Fruit fly (Drosophila melanogaster) whole organism, embryonic: ENCODE measurements around the gene dunk.

Experiments used
- ATbp ChIP-seq: fragments of 200-800 bp; sonication (Bioruptor generic); optimal IDR thresholded peaks from 2 replicates; lab custom pipeline; 2017; ENCODE audit warnings: missing biosample characterization, mild to moderate bottlenecking, missing genetic modification characterization, missing genetic modification reagents
- Ada2b ChIP-seq: fragments of 200-800 bp; sonication (Bioruptor generic); IDR thresholded peaks from 2 replicates; pipeline ENCODE4 v1.3.6; 2022; ENCODE audit warnings: missing biosample characterization, missing genetic modification characterization
- Asciz ChIP-seq: fragments of 200-800 bp; sonication (Bioruptor generic); optimal IDR thresholded peaks from 2 replicates; lab custom pipeline; 2017; ENCODE audit warnings: missing biosample characterization, mild to moderate bottlenecking, missing genetic modification characterization, missing genetic modification reagents
- Bdp1 ChIP-seq: fragments of 200-800 bp; sonication (Bioruptor generic); optimal IDR thresholded peaks from 3 replicates; lab custom pipeline; 2016; ENCODE audit warnings: missing biosample characterization, missing genetic modification characterization
- CG1024 ChIP-seq: fragments of 200-800 bp; sonication (Bioruptor generic); IDR thresholded peaks from 2 replicates; pipeline ENCODE4 v1.3.6; 2022; ENCODE audit warnings: missing biosample characterization, missing genetic modification characterization
- CG10565 ChIP-seq: fragments of 200-800 bp; sonication (Bioruptor generic); optimal IDR thresholded peaks from 3 replicates; lab custom pipeline; 2016; ENCODE audit warnings: missing biosample characterization, mild to moderate bottlenecking, missing genetic modification characterization
- CG10654 ChIP-seq: fragments of 200-800 bp; sonication (Bioruptor generic); optimal IDR thresholded peaks from 2 replicates; lab custom pipeline; 2016; ENCODE audit warnings: missing biosample characterization, missing genetic modification characterization
- CG12155 ChIP-seq: fragments of 200-800 bp; sonication (Bioruptor generic); optimal IDR thresholded peaks from 3 replicates; lab custom pipeline; 2016; ENCODE audit warnings: missing biosample characterization, missing genetic modification characterization
- CG12659 ChIP-seq: fragments of 200-800 bp; sonication (Bioruptor generic); optimal IDR thresholded peaks from 3 replicates; lab custom pipeline; 2017; ENCODE audit warnings: mild to moderate bottlenecking, missing biosample characterization, missing genetic modification reagents, missing genetic modification characterization
- CG14667 ChIP-seq: fragments of 200-800 bp; sonication (Bioruptor generic); IDR thresholded peaks from 2 replicates; pipeline ENCODE4 v1.3.6; 2022; ENCODE audit warnings: missing biosample characterization, missing genetic modification characterization
- CG14965 ChIP-seq: fragments of 200-800 bp; sonication (Bioruptor generic); optimal IDR thresholded peaks from 2 replicates; lab custom pipeline; 2016; ENCODE audit warnings: missing biosample characterization, missing genetic modification characterization, borderline replicate concordance
- CG16779 ChIP-seq: fragments of 200-800 bp; sonication (Bioruptor generic); IDR thresholded peaks from 2 replicates; pipeline ENCODE4 v1.3.6; 2022; ENCODE audit warnings: missing biosample characterization, missing genetic modification characterization
- CG17612 ChIP-seq: fragments of 200-800 bp; sonication (Bioruptor generic); IDR thresholded peaks from 2 replicates; pipeline ENCODE4 v1.3.6; 2022; ENCODE audit warnings: missing biosample characterization, missing genetic modification characterization
- CG3065 ChIP-seq: fragments of 200-800 bp; sonication (Bioruptor generic); optimal IDR thresholded peaks from 2 replicates; lab custom pipeline; 2016; ENCODE audit warnings: missing biosample characterization, missing genetic modification characterization
- CG6813 ChIP-seq: fragments of 200-800 bp; sonication (Bioruptor generic); optimal IDR thresholded peaks from 2 replicates; lab custom pipeline; 2017; ENCODE audit warnings: missing biosample characterization, missing genetic modification characterization, mild to moderate bottlenecking, moderate library complexity, missing genetic modification reagents
- CG8388 ChIP-seq: fragments of 200-800 bp; sonication (Bioruptor generic); optimal IDR thresholded peaks from 2 replicates; lab custom pipeline; 2019; ENCODE audit warnings: missing biosample characterization, mild to moderate bottlenecking, missing genetic modification characterization, moderate library complexity
- CG8478 ChIP-seq: fragments of >200 bp; optimal IDR thresholded peaks from 2 replicates; lab custom pipeline; 2018
- CG8765 ChIP-seq: fragments of 200-800 bp; sonication (Bioruptor generic); IDR thresholded peaks from 2 replicates; pipeline ENCODE4 v1.3.6; 2022; ENCODE audit warnings: missing biosample characterization, missing genetic modification characterization
- CG9215 ChIP-seq: fragments of 200-800 bp; sonication (Bioruptor generic); IDR thresholded peaks from 2 replicates; pipeline ENCODE4 v1.3.6; 2022; ENCODE audit warnings: missing biosample characterization, missing genetic modification characterization
- Dbx ChIP-seq: fragments of 200-800 bp; sonication (Bioruptor generic); IDR thresholded peaks from 3 replicates; pipeline ENCODE4 v1.3.6; 2022; ENCODE audit warnings: missing biosample characterization, missing genetic modification characterization
- GATAe ChIP-seq: fragments of 200-800 bp; sonication (Bioruptor generic); conservative IDR thresholded peaks from 2 replicates; pipeline ENCODE4 v1.3.6; 2022; ENCODE audit warnings: missing biosample characterization, missing genetic modification characterization
- HHEX ChIP-seq: fragments of 200-800 bp; sonication (Bioruptor generic); optimal IDR thresholded peaks from 3 replicates; lab custom pipeline; 2017; ENCODE audit warnings: missing biosample characterization, mild to moderate bottlenecking, missing genetic modification characterization, missing genetic modification reagents
- HLHmδ ChIP-seq: fragments of 200-800 bp; sonication (Bioruptor generic); optimal IDR thresholded peaks from 2 replicates; lab custom pipeline; 2018; ENCODE audit warnings: missing biosample characterization, mild to moderate bottlenecking, missing genetic modification characterization, moderate library complexity
- Hey ChIP-seq: fragments of 200-800 bp; sonication (Bioruptor generic); optimal IDR thresholded peaks from 3 replicates; lab custom pipeline; 2018; ENCODE audit warnings: missing biosample characterization, mild to moderate bottlenecking, missing genetic modification characterization
- Hmr ChIP-seq: fragments of 200-800 bp; sonication (Bioruptor generic); optimal IDR thresholded peaks from 3 replicates; lab custom pipeline; 2017; ENCODE audit warnings: mild to moderate bottlenecking, missing biosample characterization, missing genetic modification reagents, missing genetic modification characterization
- Hr39 ChIP-seq: fragments of >200 bp; optimal IDR thresholded peaks from 2 replicates; lab custom pipeline; 2017
- Hr78 ChIP-seq, 2 experiments: fragments of 200-800 bp in 1 of 2; fragments of >200 bp in 1 of 2; sonication (Bioruptor generic) in 1 of 2; optimal IDR thresholded peaks; 2 replicates each; lab custom pipeline; 2017 to 2019; ENCODE audit warnings: missing biosample characterization in 2 of 2, missing genetic modification characterization in 2 of 2, mild to moderate bottlenecking in 1 of 2, moderate library complexity in 1 of 2
- Jarid2 ChIP-seq: fragments of 200-800 bp; sonication (Bioruptor generic); optimal IDR thresholded peaks from 3 replicates; lab custom pipeline; 2017; ENCODE audit warnings: mild to moderate bottlenecking, missing biosample characterization, missing genetic modification reagents, missing genetic modification characterization
- Oaz ChIP-seq: fragments of 200-800 bp; sonication (Bioruptor generic); IDR thresholded peaks from 2 replicates; pipeline ENCODE4 v1.3.6; 2022; ENCODE audit warnings: missing biosample characterization, missing genetic modification characterization
- Opbp ChIP-seq: fragments of 200-800 bp; sonication (Bioruptor generic); IDR thresholded peaks from 3 replicates; pipeline ENCODE4 v1.3.6; 2022; ENCODE audit warnings: missing biosample characterization, missing genetic modification characterization; ENCODE audit not compliant: partially characterized antibody
- Vsx1 ChIP-seq: fragments of 200-800 bp; sonication (Bioruptor generic); optimal IDR thresholded peaks from 2 replicates; lab custom pipeline; 2017; ENCODE audit warnings: missing biosample characterization, mild to moderate bottlenecking, missing genetic modification characterization, missing genetic modification reagents
- YL-1 ChIP-seq: fragments of 200-800 bp; sonication (Bioruptor generic); optimal IDR thresholded peaks from 3 replicates; lab custom pipeline; 2017; ENCODE audit warnings: missing biosample characterization, mild to moderate bottlenecking, missing genetic modification characterization
- ara ChIP-seq: fragments of 200-800 bp; sonication (Bioruptor generic); IDR thresholded peaks from 2 replicates; pipeline ENCODE4 v1.3.6; 2022; ENCODE audit warnings: missing biosample characterization, missing genetic modification characterization
- bab2 ChIP-seq: fragments of 200-800 bp; sonication (Bioruptor generic); optimal IDR thresholded peaks from 2 replicates; lab custom pipeline; 2016; ENCODE audit warnings: missing biosample characterization, missing genetic modification characterization
- br ChIP-seq: fragments of >200 bp; optimal IDR thresholded peaks from 2 replicates; lab custom pipeline; 2017
- cad ChIP-seq: fragments of >200 bp; optimal IDR thresholded peaks from 2 replicates; lab custom pipeline; 2017; ENCODE audit warnings: missing biosample characterization, missing genetic modification characterization
- danr ChIP-seq: fragments of 200-800 bp; sonication (Bioruptor generic); IDR thresholded peaks from 2 replicates; pipeline ENCODE4 v1.3.6; 2022; ENCODE audit warnings: missing biosample characterization, missing genetic modification characterization
- dysf ChIP-seq: fragments of 200-800 bp; sonication (Bioruptor generic); IDR thresholded peaks from 3 replicates; pipeline ENCODE4 v1.3.6; 2022; ENCODE audit warnings: missing biosample characterization, missing genetic modification characterization
- ken ChIP-seq: fragments of 200-800 bp; sonication (Bioruptor generic); IDR thresholded peaks from 3 replicates; pipeline ENCODE4 v1.3.6; 2022; ENCODE audit warnings: missing biosample characterization, missing genetic modification characterization
- lab ChIP-seq: fragments of 200-800 bp; sonication (Bioruptor generic); optimal IDR thresholded peaks from 3 replicates; lab custom pipeline; 2017; ENCODE audit warnings: missing biosample characterization, missing genetic modification characterization, mild to moderate bottlenecking, moderate library complexity, missing genetic modification reagents
- lola ChIP-seq, 3 experiments: fragments of >200 bp in 2 of 3; fragments of 200-800 bp in 1 of 3; sonication (Bioruptor generic) in 1 of 3; optimal IDR thresholded peaks; 2 replicates each; lab custom pipeline; 2017 to 2019; ENCODE audit warnings: missing biosample characterization in 3 of 3, missing genetic modification characterization in 3 of 3, mild to moderate bottlenecking in 1 of 3, moderate library complexity in 1 of 3
- mam ChIP-seq: fragments of 200-800 bp; sonication (Bioruptor generic); optimal IDR thresholded peaks from 3 replicates; lab custom pipeline; 2016; ENCODE audit warnings: missing biosample characterization, missing genetic modification characterization
- nom ChIP-seq: fragments of 200-800 bp; sonication (Bioruptor generic); optimal IDR thresholded peaks from 2 replicates; lab custom pipeline; 2017; ENCODE audit warnings: missing biosample characterization, missing genetic modification characterization, mild to moderate bottlenecking, moderate library complexity, missing genetic modification reagents
- scrt ChIP-seq: fragments of 200-800 bp; sonication (Bioruptor generic); optimal IDR thresholded peaks from 2 replicates; lab custom pipeline; 2018; ENCODE audit warnings: missing biosample characterization, mild to moderate bottlenecking, missing genetic modification characterization, moderate library complexity
- sd ChIP-seq: fragments of 200-800 bp; sonication (Bioruptor generic); optimal IDR thresholded peaks from 3 replicates; lab custom pipeline; 2018; ENCODE audit warnings: missing biosample characterization, mild to moderate bottlenecking, missing genetic modification characterization, moderate library complexity
- sim ChIP-seq: fragments of 200-800 bp; sonication (Bioruptor generic); IDR thresholded peaks from 2 replicates; pipeline ENCODE4 v1.3.6; 2022; ENCODE audit warnings: missing biosample characterization, missing genetic modification characterization
- slou ChIP-seq: fragments of 200-800 bp; sonication (Bioruptor generic); optimal IDR thresholded peaks from 3 replicates; lab custom pipeline; 2016; ENCODE audit warnings: missing biosample characterization, missing genetic modification characterization
- sr ChIP-seq: fragments of 200-800 bp; sonication (Bioruptor generic); IDR thresholded peaks from 3 replicates; pipeline ENCODE4 v1.3.6; 2022; ENCODE audit warnings: missing biosample characterization, missing genetic modification characterization
- trem ChIP-seq: fragments of 200-800 bp; optimal IDR thresholded peaks from 3 replicates; lab custom pipeline; 2019; ENCODE audit warnings: missing biosample characterization, mild to moderate bottlenecking, missing genetic modification characterization, moderate library complexity
- trh ChIP-seq: fragments of 200-800 bp; sonication (Bioruptor generic); optimal IDR thresholded peaks from 2 replicates; lab custom pipeline; 2016; ENCODE audit warnings: missing biosample characterization, missing genetic modification characterization
- tup ChIP-seq: fragments of 200-800 bp; sonication (Bioruptor generic); optimal IDR thresholded peaks from 2 replicates; lab custom pipeline; 2016; ENCODE audit warnings: missing biosample characterization, mild to moderate bottlenecking, missing genetic modification characterization, moderate library complexity
- vnd ChIP-seq: fragments of 200-800 bp; sonication (Bioruptor generic); IDR thresholded peaks from 3 replicates; pipeline ENCODE4 v1.3.6; 2022; ENCODE audit warnings: missing biosample characterization, missing genetic modification characterization; ENCODE audit not compliant: partially characterized antibody

dunk gene

dm6 chr2L:22144127-22144526 is 7.3 kb upstream of the dunk start (continued):
- TF ChIP-seq CG14667 (GFP tag; lab: Robert Waterston, UW) = no peak
- TF ChIP-seq CG10565 (GFP tag; lab: Kevin White, UChicago) = no peak
- TF ChIP-seq Hey (tag; lab: Kevin White, UChicago) = no peak
- no peak for TF ChIP-seq lola (GFP tag; optimal IDR thresholded peaks at IDR 0.05; lab: Kevin White, UChicago)
- peak; percentile 70; the same call in 1 of the 2 replicates for TF ChIP-seq ara (GFP tag; lab: Robert Waterston, UW)
- TF ChIP-seq Jarid2 (GFP tag; lab: Kevin White, UChicago) = no peak
- TF ChIP-seq CG3065 (GFP tag; lab: Kevin White, UChicago) = no peak
- no peak for TF ChIP-seq trh (GFP tag; lab: Kevin White, UChicago)
- no peak for TF ChIP-seq CG9215 (GFP tag; lab: Robert Waterston, UW)
- TF ChIP-seq Dbx (GFP tag; lab: Robert Waterston, UW) = no peak
- no peak for TF ChIP-seq CG8478 (lab: Kevin White, UChicago)
- TF ChIP-seq slou = no peak
- no peak for TF ChIP-seq ATbp (GFP tag; lab: Kevin White, UChicago)
- no peak for TF ChIP-seq tup
- TF ChIP-seq bab2 = no peak
- TF ChIP-seq vnd (GFP tag; lab: Robert Waterston, UW) = no peak
- TF ChIP-seq CG17612 (GFP tag; lab: Robert Waterston, UW) = no peak
- no peak for TF ChIP-seq Vsx1 (GFP tag; lab: Kevin White, UChicago)
- TF ChIP-seq Oaz = no peak
- TF ChIP-seq sim = no peak
- no peak for TF ChIP-seq Opbp (GFP tag; lab: Robert Waterston, UW)
- no peak for TF ChIP-seq CG12155 (GFP tag; lab: Kevin White, UChicago)
- TF ChIP-seq Hr78 (GFP tag; optimal IDR thresholded peaks at IDR 0.05; lab: Kevin White, UChicago) = no peak
- TF ChIP-seq dysf (GFP tag; lab: Robert Waterston, UW) = no peak
- TF ChIP-seq Hr39 = no peak
- no peak for TF ChIP-seq Bdp1 (GFP tag; lab: Kevin White, UChicago)
- peak; percentile 4 for TF ChIP-seq scrt (GFP tag; lab: Kevin White, UChicago)
- peak; percentile 70 for TF ChIP-seq sd (tag; lab: Kevin White, UChicago)
- TF ChIP-seq cad (GFP tag; lab: Kevin White, UChicago) = no peak
- no peak for TF ChIP-seq CG12659 (GFP tag; lab: Kevin White, UChicago)
- TF ChIP-seq HLHmδ (GFP tag; lab: Kevin White, UChicago) = peak; percentile 72
- TF ChIP-seq br (lab: Kevin White, UChicago) = no peak
- TF ChIP-seq Asciz (GFP tag; lab: Kevin White, UChicago) = peak; percentile 76
- no peak for TF ChIP-seq sr (GFP tag; lab: Robert Waterston, UW)
- TF ChIP-seq YL-1 (GFP tag; lab: Kevin White, UChicago) = no peak
- no peak for TF ChIP-seq Hmr (GFP tag; lab: Kevin White, UChicago)
- TF ChIP-seq CG10654 (GFP tag; lab: Kevin White, UChicago) = no peak
- TF ChIP-seq ken = no peak
- no peak for TF ChIP-seq nom (GFP tag; lab: Kevin White, UChicago)
- TF ChIP-seq CG6813 (GFP tag; lab: Kevin White, UChicago) = peak; percentile 86
- TF ChIP-seq danr (GFP tag; lab: Robert Waterston, UW) = 0 out of 2 replicates have a peak, but pooled peaks have one; percentile 10
- no peak for TF ChIP-seq Ada2b
- no peak for TF ChIP-seq CG1024 (GFP tag; lab: Robert Waterston, UW)
- TF ChIP-seq mam (GFP tag; lab: Kevin White, UChicago) = no peak
- TF ChIP-seq trem (tag; lab: Kevin White, UChicago) = no peak
- TF ChIP-seq lab (GFP tag; lab: Kevin White, UChicago) = peak; percentile 80
- TF ChIP-seq CG14965 = no peak
- TF ChIP-seq CG16779 (GFP tag; lab: Robert Waterston, UW) = no peak
- TF ChIP-seq GATAe (GFP tag; lab: Robert Waterston, UW) = no peak
- TF ChIP-seq CG8388 (GFP tag; lab: Kevin White, UChicago) = no peak
- no peak for TF ChIP-seq CG8765 (GFP tag; lab: Robert Waterston, UW)
- TF ChIP-seq HHEX = peak; percentile 75
